Fruit fly (Drosophila melanogaster) Kc167 (cell line): ENCODE data around the gene CG11378.

ENCODE experiments used
- Myc ChIP-seq: fragments of >200 bp; optimal IDR thresholded peaks from 2 replicates; lab custom pipeline; 2017; ENCODE audit warnings: missing external identifiers
- Sin3A ChIP-seq: fragments of >200 bp; optimal IDR thresholded peaks from 2 replicates; lab custom pipeline; 2018; ENCODE audit warnings: missing external identifiers
- h ChIP-seq: fragments of >200 bp; optimal IDR thresholded peaks from 3 replicates; lab custom pipeline; 2018; ENCODE audit warnings: missing external identifiers
- insv ChIP-seq: fragments of >200 bp; optimal IDR thresholded peaks from 3 replicates; lab custom pipeline; 2018; ENCODE audit warnings: missing external identifiers
- psq ChIP-seq: fragments of >200 bp; optimal IDR thresholded peaks from 2 replicates; lab custom pipeline; 2017; ENCODE audit warnings: missing external identifiers
- ttk ChIP-seq: sonication (Bioruptor generic); optimal IDR thresholded peaks from 2 replicates; lab custom pipeline; 2017; ENCODE audit warnings: missing external identifiers

The CG11378 gene

DNA sequence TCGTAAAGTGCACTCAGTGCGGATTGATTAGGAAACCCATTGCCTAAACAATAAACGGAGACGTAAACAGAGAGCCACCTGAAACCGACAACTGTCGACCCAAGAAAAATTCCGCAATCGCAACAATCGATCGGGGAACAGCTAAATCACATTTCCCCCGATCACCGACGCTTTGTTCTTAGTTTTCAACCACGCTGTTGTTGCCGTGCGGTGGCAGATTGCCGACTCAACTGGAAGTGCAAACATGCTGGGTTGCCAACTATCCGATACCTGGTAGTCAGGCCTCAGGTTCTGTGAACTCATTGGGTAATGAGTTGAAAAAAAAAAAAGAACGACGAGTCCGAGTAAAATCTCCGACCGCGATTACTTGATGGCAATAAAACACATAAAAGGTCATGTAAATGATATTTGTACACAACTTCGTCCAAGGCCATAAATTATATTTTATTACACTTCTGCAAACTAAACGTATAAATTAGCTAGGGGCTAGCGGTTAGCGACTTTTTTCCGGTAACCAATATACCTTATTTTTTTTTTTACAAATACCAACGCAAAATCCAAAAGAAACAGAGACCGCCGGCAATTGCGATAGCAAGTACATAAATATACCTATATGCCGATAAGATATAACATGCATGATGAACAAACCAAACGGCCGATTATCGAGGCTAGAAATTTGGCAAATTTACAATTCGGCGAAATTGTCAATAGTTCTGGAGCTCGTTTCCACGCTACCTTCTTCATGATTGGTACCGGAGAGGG is at the start of gene CG11378:
Gene CG11378 (plus strand): TSS at position 712 of the 762 bp plus-strand sequence.
- TF ChIP-seq psq (lab: Kevin White, UChicago) = no peak
- no peak for TF ChIP-seq Sin3A
- TF ChIP-seq ttk (lab: Kevin White, UChicago) = no peak
- TF ChIP-seq Myc = no peak
- TF ChIP-seq h (lab: Kevin White, UChicago) = no peak
- no peak for TF ChIP-seq insv

DNA sequence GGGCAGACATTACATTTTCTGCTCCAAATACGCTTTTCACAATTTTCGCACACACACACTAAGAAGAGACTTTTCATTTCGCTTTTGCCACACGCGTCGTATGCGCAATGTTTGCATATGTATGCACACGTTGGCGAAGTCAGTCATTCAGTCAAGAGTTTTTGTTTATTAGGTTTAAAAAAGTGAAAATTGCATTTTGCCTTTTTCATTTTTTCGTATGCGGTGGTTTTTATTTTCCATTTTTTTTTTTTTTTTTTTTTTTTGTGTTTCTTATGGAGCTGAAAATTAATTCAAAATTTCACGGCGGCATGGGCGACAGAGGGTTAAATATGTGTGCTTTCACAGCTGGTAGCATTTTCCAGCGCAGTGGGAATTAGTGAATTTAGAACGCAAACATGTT is 49.7 kb upstream of the CG11378 start:
- no peak for TF ChIP-seq Sin3A
- TF ChIP-seq psq (lab: Kevin White, UChicago) = no peak
- no peak for TF ChIP-seq ttk (lab: Kevin White, UChicago)
- TF ChIP-seq insv = no peak
- no peak for TF ChIP-seq Myc
- no peak for TF ChIP-seq h (lab: Kevin White, UChicago)

DNA sequence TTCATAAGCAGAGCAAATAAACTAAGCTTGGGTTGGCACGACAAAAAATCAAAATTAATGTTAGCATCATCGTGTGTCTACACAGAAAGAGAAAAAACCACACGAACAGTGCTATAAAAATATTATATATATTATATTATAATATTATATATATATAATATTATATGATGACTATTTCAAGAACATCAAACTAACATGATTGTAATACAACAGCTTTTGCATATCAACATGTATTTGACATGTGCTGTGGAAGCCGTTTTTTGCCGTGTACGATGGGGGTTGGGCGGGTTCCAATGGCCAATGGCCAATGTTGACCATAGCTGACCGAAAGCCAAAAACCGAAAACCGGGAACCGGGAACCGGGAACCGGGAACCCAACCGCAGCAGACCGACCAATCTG is 47.2 kb upstream of the CG11378 start:
- TF ChIP-seq psq (lab: Kevin White, UChicago) (no peak), h (lab: Kevin White, UChicago) (no peak), insv (no peak), Myc (no peak), ttk (lab: Kevin White, UChicago) (no peak)

DNA sequence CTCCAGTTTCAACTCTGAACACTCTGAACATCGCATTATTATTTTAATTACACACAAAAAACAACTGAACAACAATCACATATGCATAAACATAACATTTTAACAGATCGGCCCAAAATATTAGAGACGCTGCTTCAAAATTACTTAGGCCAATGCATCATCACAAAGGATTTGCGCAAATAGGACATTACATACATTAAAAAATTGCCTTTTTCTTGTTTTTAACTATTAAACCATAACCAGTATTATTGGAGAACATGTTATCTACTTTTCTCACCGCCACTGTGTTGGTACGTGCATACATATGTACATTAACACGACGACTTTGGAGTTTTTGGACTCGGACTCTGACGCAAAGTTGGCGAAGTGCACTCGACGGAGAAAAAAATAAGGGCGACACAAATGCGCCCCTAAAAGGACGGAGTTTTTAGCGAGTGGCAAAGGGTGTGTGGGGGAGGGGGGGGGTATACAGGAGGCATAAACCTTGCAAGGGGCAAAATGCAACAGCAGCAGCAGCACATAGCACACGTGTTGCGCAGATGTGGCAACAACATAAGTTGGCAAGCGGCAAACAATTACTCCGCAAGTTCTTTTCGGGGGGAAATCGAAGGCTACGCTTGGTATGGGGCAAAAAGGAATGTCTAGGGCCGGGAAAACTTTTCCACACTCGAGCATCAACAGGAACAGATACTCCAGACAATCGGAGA is 40.9 kb upstream of the CG11378 start:
- TF ChIP-seq h (lab: Kevin White, UChicago) (no peak), insv (no peak), ttk (lab: Kevin White, UChicago) (no peak), Myc (no peak), Sin3A (no peak), psq (lab: Kevin White, UChicago) (no peak)

DNA sequence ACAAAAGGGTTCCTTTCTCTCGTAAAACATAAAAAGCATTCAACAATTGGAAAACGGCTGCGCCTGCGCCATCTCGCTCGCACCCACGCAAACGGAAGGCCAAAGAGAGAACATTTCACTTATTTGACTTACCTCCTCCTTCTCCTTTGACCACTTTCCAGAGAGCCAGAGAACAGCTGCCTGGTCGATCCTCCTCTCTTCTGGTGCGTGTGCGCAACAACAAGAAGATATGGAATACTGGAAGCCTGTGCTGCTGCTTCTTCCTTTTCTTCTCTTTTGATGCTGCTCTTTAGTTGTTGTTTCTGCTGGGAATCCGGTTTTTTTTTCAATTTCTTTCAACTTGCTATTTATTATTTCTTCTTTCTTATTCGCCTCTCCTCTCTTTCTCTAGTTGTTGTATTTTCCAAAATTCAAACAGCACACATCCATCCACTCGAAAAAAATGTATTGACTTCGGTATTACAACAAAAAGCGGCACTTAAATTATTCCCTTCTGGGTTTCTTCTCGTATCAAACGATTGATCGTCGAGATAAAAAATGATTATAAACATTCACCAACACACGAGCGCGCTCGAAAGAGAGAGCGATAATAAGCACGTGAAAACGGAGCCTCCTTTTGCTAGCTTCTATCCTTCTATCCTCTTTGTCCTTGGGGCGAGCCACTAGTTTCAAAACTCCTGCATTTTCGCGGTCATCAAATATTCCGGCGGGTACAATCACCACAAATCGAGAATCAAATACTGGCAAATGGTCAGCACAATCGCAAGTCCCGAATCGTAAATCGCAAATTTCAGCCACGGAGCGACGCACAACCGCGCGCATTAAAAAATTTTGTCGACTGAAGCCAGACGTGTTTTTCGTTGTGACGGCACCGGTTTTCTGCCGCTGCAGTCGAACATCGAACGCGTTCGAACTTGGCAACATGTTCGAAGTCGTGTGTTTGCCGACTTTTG is 36.3 kb upstream of the CG11378 start, which contains the start of gene CG3655:
Gene CG3655 (minus strand): TSS at position 844 of the 953 bp plus-strand sequence.
- no peak for TF ChIP-seq h (lab: Kevin White, UChicago)
- TF ChIP-seq Sin3A = no peak
- no peak for TF ChIP-seq ttk (lab: Kevin White, UChicago)
- no peak for TF ChIP-seq insv
- TF ChIP-seq Myc = no peak
- no peak for TF ChIP-seq psq (lab: Kevin White, UChicago)

DNA sequence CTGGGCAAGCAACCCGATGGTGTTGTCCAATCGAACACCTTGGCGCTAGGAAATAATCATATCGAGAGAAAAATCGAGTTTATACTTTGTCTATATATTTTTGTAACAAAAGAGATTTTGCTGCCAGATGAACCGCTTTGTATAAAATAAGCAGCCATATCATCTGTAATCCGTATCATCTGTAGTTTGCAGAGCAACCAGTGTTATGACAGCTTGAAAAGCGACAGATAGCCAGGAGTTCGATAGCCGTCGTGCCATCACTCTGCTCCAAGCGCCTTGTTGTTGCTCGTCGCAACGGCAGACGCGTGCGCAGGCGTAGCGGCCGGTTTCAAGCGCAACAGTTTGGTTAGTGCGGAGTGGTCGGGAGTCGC is 35.6 kb upstream of the CG11378 start:
- TF ChIP-seq ttk (lab: Kevin White, UChicago) (no peak), insv (peak; percentile 61)

DNA sequence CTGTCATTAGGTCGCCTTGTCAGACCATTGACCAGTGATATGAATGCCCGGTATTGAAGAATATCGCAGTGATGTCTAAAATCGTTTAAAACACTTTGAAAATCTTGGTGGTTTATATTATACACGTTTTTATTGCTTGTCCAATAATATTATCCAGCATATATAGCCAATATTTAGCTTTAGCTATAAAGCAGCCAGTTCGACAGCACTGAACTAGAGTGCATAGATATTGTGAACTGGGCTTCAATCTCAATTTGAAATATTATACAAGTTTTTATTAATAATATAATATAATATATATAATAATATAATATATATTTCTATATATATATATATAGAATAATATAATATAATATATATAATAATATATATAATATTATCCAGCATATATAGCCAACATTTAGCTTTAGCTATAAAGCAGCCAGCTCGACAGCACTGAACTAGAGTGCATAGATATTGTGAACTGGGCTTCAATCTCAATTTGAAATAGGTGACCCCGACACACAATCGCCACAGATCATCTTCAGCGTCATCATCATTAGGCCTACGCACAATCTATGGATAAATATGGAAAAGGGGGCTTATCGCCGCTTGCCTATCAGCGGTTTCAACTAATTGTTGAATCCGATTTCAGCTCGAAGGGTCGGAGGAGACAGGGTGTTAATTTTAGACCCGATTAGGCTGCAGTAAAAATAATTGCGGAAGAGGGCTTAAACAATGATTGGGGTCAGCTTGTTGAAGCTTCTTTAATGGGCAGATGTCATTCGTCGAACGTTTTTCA is 27.9 kb upstream of the CG11378 start:
- no peak for TF ChIP-seq h (lab: Kevin White, UChicago)
- no peak for TF ChIP-seq Myc
- TF ChIP-seq Sin3A = no peak
- TF ChIP-seq ttk (lab: Kevin White, UChicago) = no peak
- TF ChIP-seq psq (lab: Kevin White, UChicago) = no peak
- TF ChIP-seq insv = no peak

DNA sequence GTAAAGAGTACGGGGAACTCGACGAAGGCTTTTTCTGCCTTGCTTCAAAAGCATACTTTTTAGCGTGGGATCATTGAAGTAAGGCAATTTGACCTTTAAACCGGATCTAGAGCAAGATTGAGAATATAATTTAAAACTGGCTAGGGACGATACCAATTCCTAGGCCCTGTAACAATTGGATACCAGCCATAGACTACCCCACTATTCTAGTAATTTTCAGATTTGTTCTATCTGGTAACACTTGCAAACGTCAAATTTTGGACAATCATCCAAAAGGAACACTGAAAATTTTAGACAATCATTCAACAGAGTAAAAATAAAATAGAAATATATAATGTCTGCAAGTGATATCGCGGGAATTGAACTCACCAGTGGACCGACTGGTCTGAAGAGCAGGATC is 25.3 kb upstream of the CG11378 start, which contains the start of gene CG14628:
Gene CG14628 (plus strand): TSS at position 301 of the 400 bp plus-strand sequence.
- TF ChIP-seq psq (lab: Kevin White, UChicago) (no peak), h (lab: Kevin White, UChicago) (no peak), Sin3A (no peak)

DNA sequence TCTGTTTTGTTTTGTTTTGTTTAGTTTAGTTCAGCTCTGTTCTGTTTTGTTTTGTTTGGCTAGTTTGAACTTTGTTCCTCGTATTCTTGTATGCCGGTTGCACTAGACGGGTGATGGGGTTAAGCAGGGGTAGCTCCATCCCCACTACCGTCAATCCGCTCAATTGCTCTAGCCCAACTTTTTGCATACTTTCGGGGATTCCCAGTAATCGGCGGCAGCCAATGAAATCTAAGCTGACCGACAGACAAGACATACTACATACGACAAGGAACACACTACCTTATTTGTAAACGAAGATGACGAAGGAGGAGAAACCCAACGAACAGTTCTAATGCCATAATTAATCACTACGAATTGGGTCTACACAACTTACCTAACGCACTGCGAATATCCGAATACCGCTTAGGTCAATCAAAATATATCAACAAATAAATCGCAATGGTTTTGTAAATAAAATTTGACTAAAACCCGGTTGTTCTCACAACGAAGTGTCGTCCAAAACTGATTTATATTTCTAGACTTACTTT is 8.7 kb upstream of the CG11378 start, which contains the start of gene eIF4E7:
Gene eIF4E7 (minus strand): TSS at position 477 of the 527 bp plus-strand sequence.
- TF ChIP-seq Sin3A = no peak
- no peak for TF ChIP-seq psq (lab: Kevin White, UChicago)
- no peak for TF ChIP-seq ttk (lab: Kevin White, UChicago)
- TF ChIP-seq insv = no peak
- TF ChIP-seq h (lab: Kevin White, UChicago) = no peak
- no peak for TF ChIP-seq Myc

DNA sequence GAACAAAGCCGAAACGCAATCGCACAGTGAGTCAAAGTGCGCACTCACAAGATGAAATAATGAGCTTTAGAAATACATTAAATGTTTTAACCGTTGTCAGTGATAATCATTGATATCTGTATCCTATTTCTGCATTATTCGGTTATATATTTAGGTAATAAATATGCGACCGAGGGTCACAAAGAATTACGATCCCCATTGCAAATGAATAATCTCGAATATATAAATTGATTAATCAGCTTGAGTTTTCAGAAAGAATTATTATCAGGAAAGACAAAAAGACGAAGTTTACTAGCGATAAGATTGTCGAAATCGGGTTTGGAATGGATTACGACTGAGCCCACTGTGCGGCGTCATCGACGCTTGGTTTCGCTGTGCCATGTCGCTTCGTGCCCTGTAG is 390 bp downstream of the CG11378 start:
- TF ChIP-seq psq (lab: Kevin White, UChicago) (no peak), insv (no peak), h (lab: Kevin White, UChicago) (no peak), ttk (lab: Kevin White, UChicago) (no peak), Sin3A (no peak), Myc (no peak)

DNA sequence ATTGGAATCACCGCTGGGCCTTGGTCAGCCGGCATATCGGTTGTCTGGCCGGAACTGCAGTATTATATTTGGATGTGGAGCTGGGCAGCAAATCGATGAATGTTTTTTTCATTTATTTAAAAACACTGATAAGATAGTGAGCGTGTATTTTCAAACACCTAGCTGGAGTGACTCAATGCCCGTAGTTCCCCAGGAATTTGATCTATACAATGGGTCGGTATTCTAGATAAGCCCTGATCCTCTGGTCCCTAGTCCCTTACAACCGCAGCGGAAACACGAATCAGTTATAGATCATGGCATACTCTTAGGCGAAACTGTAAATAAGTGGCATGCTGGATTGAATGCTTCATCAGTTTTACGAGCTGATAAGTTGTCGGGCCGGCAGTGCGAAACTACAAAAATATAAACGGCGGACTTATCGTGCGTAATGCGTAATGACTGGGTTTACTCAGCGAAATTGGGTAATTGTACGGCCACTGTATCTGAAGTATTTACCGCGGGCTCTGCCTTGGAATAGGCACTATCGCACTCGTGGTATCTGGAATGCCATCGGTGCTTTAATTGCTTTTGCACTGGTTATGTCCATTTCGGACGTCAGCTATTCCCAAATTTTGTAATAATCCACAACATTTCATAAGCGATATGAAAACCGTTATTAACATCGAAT is 2.3 kb downstream of the CG11378 start:
- TF ChIP-seq insv = no peak
- TF ChIP-seq psq (lab: Kevin White, UChicago) = no peak
- TF ChIP-seq Myc = no peak
- TF ChIP-seq Sin3A = no peak
- no peak for TF ChIP-seq h (lab: Kevin White, UChicago)
- TF ChIP-seq ttk (lab: Kevin White, UChicago) = no peak
